Fruit fly (Drosophila melanogaster) whole organism, embryonic: ENCODE data around the gene CG43867.
A peak's percentile ranks its signal among the peaks of the same experiment; 100 is the strongest.

ENCODE experiments used
- Antp ChIP-seq: fragments of 200-800 bp; sonication (Bioruptor generic); optimal IDR thresholded peaks from 3 replicates; lab custom pipeline; 2016; ENCODE audit warnings: missing biosample characterization, missing genetic modification characterization
- Atf-2 ChIP-seq: fragments of 200-800 bp; sonication (Bioruptor generic); optimal IDR thresholded peaks from 2 replicates; lab custom pipeline; 2016; ENCODE audit warnings: missing biosample characterization, missing genetic modification characterization
- CG10543 ChIP-seq: fragments of 200-800 bp; sonication (Bioruptor generic); optimal IDR thresholded peaks from 3 replicates; lab custom pipeline; 2017; ENCODE audit warnings: missing biosample characterization, mild to moderate bottlenecking, missing genetic modification characterization, moderate library complexity
- CG11504 ChIP-seq: fragments of 200-800 bp; sonication (Bioruptor generic); optimal IDR thresholded peaks from 3 replicates; lab custom pipeline; 2019; ENCODE audit warnings: missing biosample characterization, mild to moderate bottlenecking, missing genetic modification characterization, moderate library complexity
- CG12769 ChIP-seq: fragments of 200-800 bp; sonication (Bioruptor generic); optimal IDR thresholded peaks from 2 replicates; lab custom pipeline; 2019; ENCODE audit warnings: missing biosample characterization, mild to moderate bottlenecking, missing genetic modification characterization, moderate library complexity
- CG13624 ChIP-seq: fragments of 200-800 bp; sonication (Bioruptor generic); optimal IDR thresholded peaks from 2 replicates; lab custom pipeline; 2016; ENCODE audit warnings: missing biosample characterization, missing genetic modification characterization
- CG15269 ChIP-seq: fragments of 200-800 bp; sonication (Bioruptor generic); optimal IDR thresholded peaks from 2 replicates; lab custom pipeline; 2018; ENCODE audit warnings: missing biosample characterization, mild to moderate bottlenecking, missing genetic modification characterization, moderate library complexity
- CG17568 ChIP-seq: fragments of 200-800 bp; sonication (Bioruptor generic); optimal IDR thresholded peaks from 2 replicates; lab custom pipeline; 2018; ENCODE audit warnings: missing biosample characterization, mild to moderate bottlenecking, missing genetic modification characterization, moderate library complexity
- CG7928 ChIP-seq: fragments of 200-800 bp; sonication (Bioruptor generic); optimal IDR thresholded peaks from 2 replicates; lab custom pipeline; 2017; ENCODE audit warnings: missing biosample characterization, mild to moderate bottlenecking, missing genetic modification characterization
- Dek ChIP-seq: fragments of 200-800 bp; sonication (Bioruptor generic); optimal IDR thresholded peaks from 3 replicates; lab custom pipeline; 2019; ENCODE audit warnings: missing biosample characterization, mild to moderate bottlenecking, missing genetic modification characterization, moderate library complexity
- Fer3 ChIP-seq: fragments of 200-800 bp; sonication (Bioruptor generic); optimal IDR thresholded peaks from 2 replicates; lab custom pipeline; 2018; ENCODE audit warnings: missing biosample characterization, mild to moderate bottlenecking, missing genetic modification characterization, moderate library complexity
- HLH54F ChIP-seq: fragments of 200-800 bp; sonication (Bioruptor generic); optimal IDR thresholded peaks from 3 replicates; lab custom pipeline; 2016; ENCODE audit warnings: missing biosample characterization, missing genetic modification characterization
- Mrtf ChIP-seq: fragments of 200-800 bp; sonication (Bioruptor generic); IDR thresholded peaks from 3 replicates; pipeline ENCODE4 v1.3.6; 2022; ENCODE audit warnings: missing biosample characterization, missing genetic modification characterization
- NFAT ChIP-seq: fragments of 200-800 bp; sonication (Bioruptor generic); IDR thresholded peaks from 2 replicates; pipeline ENCODE4 v1.3.6; 2022; ENCODE audit warnings: missing biosample characterization, missing genetic modification characterization
- Trl ChIP-seq, 3 experiments: fragments of >200 bp in 2 of 3; fragments of 200-800 bp in 1 of 3; sonication (Bioruptor generic) in 1 of 3; optimal IDR thresholded peaks; 2 replicates in 1 of 3; 3 replicates in 2 of 3; lab custom pipeline; 2016 to 2017; ENCODE audit warnings: missing biosample characterization in 1 of 3, missing genetic modification characterization in 1 of 3
- chif ChIP-seq, 2 experiments: fragments of 200-800 bp; sonication (Bioruptor generic); optimal IDR thresholded peaks; 3 replicates each; lab custom pipeline; 2016; ENCODE audit warnings: missing biosample characterization in 2 of 2, missing genetic modification characterization in 2 of 2
- tio ChIP-seq: fragments of 200-800 bp; sonication (Bioruptor generic); optimal IDR thresholded peaks from 2 replicates; lab custom pipeline; 2017; ENCODE audit warnings: missing biosample characterization, missing genetic modification characterization, inconsistent platforms
- unpg ChIP-seq: fragments of 200-800 bp; sonication (Bioruptor generic); optimal IDR thresholded peaks from 3 replicates; lab custom pipeline; 2018; ENCODE audit warnings: missing biosample characterization, mild to moderate bottlenecking, missing genetic modification characterization, moderate library complexity

CG43867 gene

dm6 chrX:758892-759621, 168.7 kb downstream of the CG43867 start, which contains the start of gene CG5273 (continued):
- TF ChIP-seq NFAT (GFP tag; lab: Robert Waterston, UW) (peak; percentile 73), Antp (GFP tag; lab: Kevin White, UChicago) (no peak), CG13624 (GFP tag; lab: Kevin White, UChicago) (peak; percentile 60), Mrtf (GFP tag; lab: Robert Waterston, UW) (no peak), Fer3 (no peak), unpg (GFP tag; lab: Kevin White, UChicago) (peak; percentile 25), Atf-2 (GFP tag; lab: Kevin White, UChicago) (no peak), tio (no peak), HLH54F (no peak), CG17568 (GFP tag; lab: Kevin White, UChicago) (no peak), CG10543 (GFP tag; lab: Kevin White, UChicago) (peak; percentile 69), CG7928 (GFP tag; lab: Kevin White, UChicago) (peak; percentile 72), Trl (optimal IDR thresholded peaks at IDR 0.05; lab: Kevin White, UChicago) (no peak), Trl (GFP tag; optimal IDR thresholded peaks at IDR 0.05; lab: Kevin White, UChicago) (no peak), chif (GFP tag; optimal IDR thresholded peaks at IDR 0.05; lab: Kevin White, UChicago) (no peak), CG11504 (tag; lab: Kevin White, UChicago) (peak; percentile 30), CG12769 (tag; lab: Kevin White, UChicago) (peak; percentile 67), CG15269 (peak; percentile 2), Dek (tag; lab: Kevin White, UChicago) (peak; percentile 56)
